Worm (Caenorhabditis elegans) whole organism, midembryonic: ENCODE results near the gene F26F4.6.

Experiments
- T22C8.4 ChIP-seq: fragments of 200-800 bp; sonication (Bioruptor generic); IDR thresholded peaks from 2 replicates; pipeline ENCODE4 v1.3.6; 2022; ENCODE audit warnings: missing genetic modification characterization, missing compliant biosample characterization
- cog-1 ChIP-seq: sonication (generic microtip); optimal IDR thresholded peaks from 2 replicates; lab custom pipeline; 2016; ENCODE audit warnings: missing genetic modification characterization, missing compliant biosample characterization
- med-1 ChIP-seq: sonication (generic microtip); optimal IDR thresholded peaks from 2 replicates; lab custom pipeline; 2017; ENCODE audit warnings: missing genetic modification characterization, mild to moderate bottlenecking, missing compliant biosample characterization, antibody characterized with exemption, missing genetic modification reagents; ENCODE audit not compliant: insufficient read depth
- tab-1 ChIP-seq: fragments of 200-800 bp; sonication (Bioruptor generic); IDR thresholded peaks from 2 replicates; pipeline ENCODE4 v1.3.6; 2022; ENCODE audit warnings: missing genetic modification characterization, missing compliant biosample characterization
- ztf-29 ChIP-seq: fragments of 200-800 bp; sonication (Bioruptor generic); IDR thresholded peaks from 2 replicates; pipeline ENCODE4 v1.3.6; 2022; ENCODE audit warnings: missing genetic modification reagents, missing genetic modification characterization, missing compliant biosample characterization

ce11 chrIII:4920221-4920620, 26.8 kb upstream of the F26F4.6 start, which contains the start of gene ula-1:
- TF ChIP-seq med-1 (GFP tag; lab: Kevin White, UChicago) (no peak), T22C8.4 (GFP tag; lab: Robert Waterston, UW) (no peak), cog-1 (tag; lab: Kevin White, UChicago) (no peak), ztf-29 (no peak), tab-1 (GFP tag; lab: Robert Waterston, UW) (no peak)
